Worm (Caenorhabditis elegans) whole organism, late embryonic: ENCODE measurements around the gene iars-1.
"Not testable (repeated sequence)": the region's sequence is repeated elsewhere in the genome, so short reads cannot be mapped to it uniquely, and the experiment has no call there.

Experiments used
- ama-1 ChIP-seq: fragments of 150-350 bp; optimal IDR thresholded peaks from 2 replicates; lab custom pipeline; 2014
- ceh-19 ChIP-seq: fragments of 200-800 bp; sonication (Bioruptor generic); optimal IDR thresholded peaks from 2 replicates; lab custom pipeline; 2018; ENCODE audit warnings: mild to moderate bottlenecking, missing genetic modification characterization, missing compliant biosample characterization
- ceh-2 ChIP-seq: sonication (generic microtip); optimal IDR thresholded peaks from 2 replicates; lab custom pipeline; 2016; ENCODE audit warnings: missing genotype, missing genetic modification characterization, missing compliant biosample characterization
- ceh-6 ChIP-seq: fragments of 200-800 bp; sonication (Bioruptor generic); optimal IDR thresholded peaks from 2 replicates; lab custom pipeline; 2018; ENCODE audit warnings: mild to moderate bottlenecking, missing genetic modification characterization, missing compliant biosample characterization
- ceh-9 ChIP-seq: sonication (generic microtip); optimal IDR thresholded peaks from 2 replicates; lab custom pipeline; 2016; ENCODE audit warnings: mild to moderate bottlenecking, missing genetic modification characterization, inconsistent platforms, missing compliant biosample characterization
- elt-4 ChIP-seq: sonication (generic microtip); optimal IDR thresholded peaks from 2 replicates; lab custom pipeline; 2016; ENCODE audit warnings: missing genetic modification characterization, missing compliant biosample characterization
- fkh-10 ChIP-seq: fragments of 150-350 bp; optimal IDR thresholded peaks from 2 replicates; lab custom pipeline; 2014; ENCODE audit warnings: missing biosample characterization, missing genetic modification reagents, missing genetic modification characterization
- hlh-15 ChIP-seq: sonication (generic microtip); optimal IDR thresholded peaks from 2 replicates; lab custom pipeline; 2016; ENCODE audit warnings: missing genetic modification characterization, missing compliant biosample characterization
- pha-4 ChIP-seq: fragments of 150-350 bp; optimal IDR thresholded peaks from 2 replicates; lab custom pipeline; 2018; ENCODE audit warnings: missing biosample characterization, missing genetic modification reagents, missing genetic modification characterization
- pqm-1 ChIP-seq: sonication (generic microtip); optimal IDR thresholded peaks from 2 replicates; lab custom pipeline; 2016; ENCODE audit warnings: missing genetic modification characterization, missing compliant biosample characterization
- sdc-2 ChIP-seq: sonication (generic microtip); optimal IDR thresholded peaks from 2 replicates; lab custom pipeline; 2016; ENCODE audit warnings: missing genotype, missing genetic modification characterization, missing compliant biosample characterization
- tbx-7 ChIP-seq: sonication (generic microtip); optimal IDR thresholded peaks from 2 replicates; lab custom pipeline; 2016; ENCODE audit warnings: missing genotype, missing genetic modification characterization, missing compliant biosample characterization

DNA sequence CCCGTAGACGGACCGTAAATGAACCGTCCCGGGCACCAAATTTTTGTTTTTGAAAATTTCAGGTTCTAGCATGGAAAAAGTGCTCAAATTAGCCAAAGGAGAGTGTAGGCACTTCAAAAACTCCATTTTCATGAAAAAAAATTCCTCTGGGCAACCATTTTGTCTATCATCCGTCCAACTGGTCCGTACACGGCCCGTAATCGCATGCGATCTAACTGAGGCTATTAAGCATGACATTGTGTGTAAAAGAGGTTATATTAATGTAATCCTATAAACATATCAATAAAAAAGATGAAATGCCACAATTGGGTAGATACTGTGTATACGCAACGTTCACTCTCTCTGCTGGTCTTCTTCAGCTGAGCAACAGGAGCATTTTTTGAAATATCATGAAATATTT is 45.8 kb upstream of the iars-1 start, which contains the start of gene R09E10.1:
- TF ChIP-seq pha-4 (tag; lab: Kevin White, UChicago); ama-1 (lab: Kevin White, UChicago); elt-4 (tag; lab: Kevin White, UChicago); ceh-19 (GFP tag; lab: Kevin White, UChicago); fkh-10 (GFP tag; lab: Kevin White, UChicago); ceh-6 (GFP tag; lab: Kevin White, UChicago); pqm-1; ceh-9; ceh-2 (tag; lab: Kevin White, UChicago); tbx-7 (tag; lab: Kevin White, UChicago); hlh-15 (tag; lab: Kevin White, UChicago); sdc-2 (tag; lab: Kevin White, UChicago): not testable (repeated sequence)
